Worm (Caenorhabditis elegans) whole organism, L4/young adult: ENCODE measurements around the gene C10B5.1.

Source experiments
- W03F9.2 ChIP-seq: fragments of 150-350 bp; optimal IDR thresholded peaks from 2 replicates; lab custom pipeline; 2014; ENCODE audit warnings: missing biosample characterization, missing genetic modification characterization
- dao-5 ChIP-seq: sonication (generic microtip); optimal IDR thresholded peaks from 2 replicates; lab custom pipeline; 2016; ENCODE audit warnings: missing genotype, missing genetic modification characterization, moderate library complexity, missing compliant biosample characterization
- him-1 ChIP-seq: sonication (generic microtip); optimal IDR thresholded peaks from 2 replicates; lab custom pipeline; 2016; ENCODE audit warnings: missing genotype, missing genetic modification reagents, missing genetic modification characterization, missing compliant biosample characterization

ce11 chrV:8599192-8599591 is 18.1 kb downstream of the C10B5.1 start, which contains the start of gene F41E6.7:
- TF ChIP-seq W03F9.2 (no peak), him-1 (tag; lab: Kevin White, UChicago) (no peak), dao-5 (tag; lab: Kevin White, UChicago) (no peak)
